Worm (Caenorhabditis elegans) whole organism, L1 larva: ENCODE measurements around the gene F09C6.13.

ENCODE experiments used
- blmp-1 ChIP-seq: fragments of 150-350 bp; optimal IDR thresholded peaks from 2 replicates; lab custom pipeline; 2014; ENCODE audit warnings: missing biosample characterization, missing genetic modification characterization
- ceh-8 ChIP-seq: fragments of 200-800 bp; sonication (Bioruptor generic); optimal IDR thresholded peaks from 2 replicates; lab custom pipeline; 2018; ENCODE audit warnings: mild to moderate bottlenecking, missing genetic modification characterization, moderate library complexity, missing compliant biosample characterization
- ceh-82 ChIP-seq, 3 experiments: fragments of 150-350 bp in 1 of 3; sonication (generic microtip) in 2 of 3; optimal IDR thresholded peaks; 2 replicates each; lab custom pipeline; 2014 to 2017; ENCODE audit warnings: missing biosample characterization in 3 of 3, missing genetic modification characterization in 3 of 3
- dsc-1 ChIP-seq: sonication (generic microtip); optimal IDR thresholded peaks from 2 replicates; lab custom pipeline; 2016; ENCODE audit warnings: mild to moderate bottlenecking, missing genetic modification characterization, missing compliant biosample characterization
- egl-27 ChIP-seq, 2 experiments: fragments of 150-350 bp in 1 of 2; sonication (generic microtip); optimal IDR thresholded peaks; 3 replicates each; lab custom pipeline; 2017 to 2018; ENCODE audit warnings: missing biosample characterization in 2 of 2, missing genetic modification characterization in 2 of 2, missing genetic modification reagents in 2 of 2
- fos-1 ChIP-seq: fragments of 150-350 bp; optimal IDR thresholded peaks from 2 replicates; lab custom pipeline; 2014; ENCODE audit warnings: missing biosample characterization, missing genetic modification characterization
- jun-1 ChIP-seq: fragments of 150-350 bp; optimal IDR thresholded peaks from 2 replicates; lab custom pipeline; 2014; ENCODE audit warnings: missing biosample characterization, missing genetic modification reagents, missing genetic modification characterization
- nhr-76 ChIP-seq: sonication (generic microtip); optimal IDR thresholded peaks from 2 replicates; lab custom pipeline; 2017; ENCODE audit warnings: missing biosample characterization, missing genetic modification characterization
- nhr-90 ChIP-seq: sonication (generic microtip); optimal IDR thresholded peaks from 2 replicates; lab custom pipeline; 2016; ENCODE audit warnings: mild to moderate bottlenecking, missing genetic modification characterization, missing compliant biosample characterization; ENCODE audit not compliant: poor library complexity
- skn-1 ChIP-seq: fragments of 150-350 bp; optimal IDR thresholded peaks from 2 replicates; lab custom pipeline; 2014; ENCODE audit warnings: missing biosample characterization, missing genetic modification characterization
- tbx-2 ChIP-seq: sonication (generic microtip); optimal IDR thresholded peaks from 2 replicates; lab custom pipeline; 2016; ENCODE audit warnings: missing genetic modification characterization, missing compliant biosample characterization
- vab-15 ChIP-seq: sonication (generic microtip); optimal IDR thresholded peaks from 2 replicates; lab custom pipeline; 2017; ENCODE audit warnings: missing genotype, mild to moderate bottlenecking, missing genetic modification characterization, missing compliant biosample characterization

DNA sequence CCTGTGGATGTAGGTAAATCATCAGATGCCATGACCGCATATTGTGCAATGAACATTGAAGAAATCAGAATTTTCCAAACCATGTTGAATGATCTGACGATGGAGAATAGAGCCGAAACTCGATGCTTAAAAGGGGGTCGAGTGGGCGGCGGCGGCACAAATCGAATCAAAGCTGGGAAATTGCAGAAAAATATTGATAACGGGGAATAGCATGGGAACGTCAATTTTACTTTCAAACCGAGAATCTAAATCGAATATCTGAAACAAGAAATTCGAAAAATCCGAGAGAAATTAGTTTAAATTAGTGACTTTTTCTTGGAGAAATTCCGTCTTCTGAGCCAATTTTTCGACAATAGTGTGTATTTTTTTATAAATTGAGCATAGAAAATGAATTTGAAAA lies 31.2 kb downstream of the F09C6.13 start, which contains the start of gene F09C6.10:
- TF ChIP-seq vab-15 (tag; lab: Kevin White, UChicago) (no peak), fos-1 (tag; lab: Kevin White, UChicago) (no peak), ceh-82 (tag; optimal IDR thresholded peaks at IDR 0.05; lab: Kevin White, UChicago) (no peak), skn-1 (tag; lab: Kevin White, UChicago) (no peak), jun-1 (tag; lab: Kevin White, UChicago) (no peak), tbx-2 (tag; lab: Kevin White, UChicago) (no peak), nhr-90 (tag; lab: Kevin White, UChicago) (no peak), nhr-76 (no peak), egl-27 (tag; optimal IDR thresholded peaks at IDR 0.05; lab: Kevin White, UChicago) (no peak), blmp-1 (tag; lab: Kevin White, UChicago) (no peak), ceh-8 (no peak), dsc-1 (tag; lab: Kevin White, UChicago) (no peak)
